Fruit fly (Drosophila melanogaster) whole organism, embryonic: ENCODE results near the gene CG31882.

Experiments used
- Atf6 ChIP-seq: fragments of 200-800 bp; sonication (Bioruptor generic); IDR thresholded peaks from 2 replicates; pipeline ENCODE4 v1.3.6; 2022; ENCODE audit warnings: missing biosample characterization, missing genetic modification characterization
- BtbVII ChIP-seq: fragments of 200-800 bp; sonication (Bioruptor generic); optimal IDR thresholded peaks from 3 replicates; lab custom pipeline; 2017; ENCODE audit warnings: missing biosample characterization, mild to moderate bottlenecking, missing genetic modification characterization
- C15 ChIP-seq: fragments of 200-800 bp; sonication (Bioruptor generic); IDR thresholded peaks from 3 replicates; pipeline ENCODE4 v1.3.6; 2022; ENCODE audit warnings: missing biosample characterization, missing genetic modification characterization
- CG10209 ChIP-seq: fragments of 200-800 bp; sonication (Bioruptor generic); optimal IDR thresholded peaks from 3 replicates; lab custom pipeline; 2017; ENCODE audit warnings: missing biosample characterization, mild to moderate bottlenecking, missing genetic modification characterization, missing genetic modification reagents
- CG10431 ChIP-seq: fragments of 200-800 bp; sonication (Bioruptor generic); optimal IDR thresholded peaks from 3 replicates; lab custom pipeline; 2018; ENCODE audit warnings: missing biosample characterization, mild to moderate bottlenecking, missing genetic modification characterization
- CG11398 ChIP-seq: fragments of 200-800 bp; sonication (Bioruptor generic); optimal IDR thresholded peaks from 2 replicates; lab custom pipeline; 2016; ENCODE audit warnings: missing biosample characterization, missing genetic modification characterization
- CG17361 ChIP-seq: fragments of 200-800 bp; sonication (Bioruptor generic); IDR thresholded peaks from 3 replicates; pipeline ENCODE4 v1.3.6; 2022; ENCODE audit warnings: missing biosample characterization, missing genetic modification characterization
- CG1792 ChIP-seq: fragments of 200-800 bp; sonication (Bioruptor generic); optimal IDR thresholded peaks from 2 replicates; lab custom pipeline; 2016; ENCODE audit warnings: missing biosample characterization, missing genetic modification characterization
- CG18011 ChIP-seq: fragments of 200-800 bp; sonication (Bioruptor generic); optimal IDR thresholded peaks from 2 replicates; lab custom pipeline; 2017; ENCODE audit warnings: missing biosample characterization, missing genetic modification characterization, mild to moderate bottlenecking, moderate library complexity, missing genotype
- CG2199 ChIP-seq: fragments of 200-800 bp; sonication (Bioruptor generic); IDR thresholded peaks from 3 replicates; pipeline ENCODE4 v1.3.6; 2022; ENCODE audit warnings: missing biosample characterization, missing genetic modification characterization
- CG3065 ChIP-seq: fragments of 200-800 bp; sonication (Bioruptor generic); optimal IDR thresholded peaks from 2 replicates; lab custom pipeline; 2016; ENCODE audit warnings: missing biosample characterization, missing genetic modification characterization
- CG4854 ChIP-seq: fragments of 200-800 bp; sonication (Bioruptor generic); optimal IDR thresholded peaks from 2 replicates; lab custom pipeline; 2016; ENCODE audit warnings: missing biosample characterization, missing genetic modification characterization, inconsistent platforms
- CG6689 ChIP-seq: fragments of 200-800 bp; sonication (Bioruptor generic); IDR thresholded peaks from 2 replicates; pipeline ENCODE4 v1.3.6; 2022; ENCODE audit warnings: missing biosample characterization, missing genetic modification characterization
- CG6854 ChIP-seq: fragments of 200-800 bp; sonication (Bioruptor generic); optimal IDR thresholded peaks from 3 replicates; lab custom pipeline; 2017; ENCODE audit warnings: missing biosample characterization, mild to moderate bottlenecking, missing genetic modification characterization
- CG7963 ChIP-seq: fragments of 200-800 bp; sonication (Bioruptor generic); IDR thresholded peaks from 3 replicates; pipeline ENCODE4 v1.3.6; 2022; ENCODE audit warnings: missing biosample characterization, missing genetic modification characterization; ENCODE audit not compliant: partially characterized antibody
- CG8089 ChIP-seq: fragments of 200-800 bp; sonication (Bioruptor generic); optimal IDR thresholded peaks from 3 replicates; lab custom pipeline; 2016; ENCODE audit warnings: missing biosample characterization, missing genetic modification characterization
- CG9215 ChIP-seq: fragments of 200-800 bp; sonication (Bioruptor generic); IDR thresholded peaks from 2 replicates; pipeline ENCODE4 v1.3.6; 2022; ENCODE audit warnings: missing biosample characterization, missing genetic modification characterization
- CG9797 ChIP-seq: fragments of 200-800 bp; sonication (Bioruptor generic); optimal IDR thresholded peaks from 3 replicates; lab custom pipeline; 2018; ENCODE audit warnings: missing biosample characterization, mild to moderate bottlenecking, missing genetic modification characterization
- CG9932 ChIP-seq: fragments of 200-800 bp; sonication (Bioruptor generic); IDR thresholded peaks from 2 replicates; pipeline ENCODE4 v1.3.6; 2022; ENCODE audit warnings: missing biosample characterization, missing genetic modification characterization
- CHES-1-like ChIP-seq: fragments of 200-800 bp; sonication (Bioruptor generic); optimal IDR thresholded peaks from 2 replicates; lab custom pipeline; 2016; ENCODE audit warnings: missing biosample characterization, missing genetic modification characterization
- CTCF ChIP-seq: fragments of 200-800 bp; sonication (Bioruptor generic); optimal IDR thresholded peaks from 2 replicates; lab custom pipeline; 2017; ENCODE audit warnings: missing biosample characterization, mild to moderate bottlenecking, missing genetic modification characterization, moderate library complexity
- Chrac-16 ChIP-seq: fragments of 200-800 bp; sonication (Bioruptor generic); optimal IDR thresholded peaks from 3 replicates; lab custom pipeline; 2016; ENCODE audit warnings: missing biosample characterization, missing genetic modification characterization
- Dp ChIP-seq: fragments of 200-800 bp; sonication (Bioruptor generic); optimal IDR thresholded peaks from 2 replicates; lab custom pipeline; 2018; ENCODE audit warnings: missing biosample characterization, mild to moderate bottlenecking, missing genetic modification characterization, moderate library complexity
- Fer1 ChIP-seq: fragments of 200-800 bp; sonication (Bioruptor generic); optimal IDR thresholded peaks from 2 replicates; lab custom pipeline; 2017; ENCODE audit warnings: missing biosample characterization, mild to moderate bottlenecking, missing genetic modification characterization
- Hr39 ChIP-seq: fragments of >200 bp; optimal IDR thresholded peaks from 2 replicates; lab custom pipeline; 2017
- MESR4 ChIP-seq: fragments of 200-800 bp; sonication (Bioruptor generic); optimal IDR thresholded peaks from 2 replicates; lab custom pipeline; 2018; ENCODE audit warnings: missing biosample characterization, mild to moderate bottlenecking, missing genetic modification characterization, moderate library complexity
- Mad ChIP-seq: fragments of 200-800 bp; sonication (Bioruptor generic); optimal IDR thresholded peaks from 2 replicates; lab custom pipeline; 2016; ENCODE audit warnings: missing biosample characterization, missing genetic modification characterization
- Nf-YC ChIP-seq: fragments of 200-800 bp; optimal IDR thresholded peaks from 3 replicates; lab custom pipeline; 2019; ENCODE audit warnings: missing biosample characterization, mild to moderate bottlenecking, missing genetic modification characterization, moderate library complexity
- Poxn ChIP-seq: fragments of 200-800 bp; sonication (Bioruptor generic); IDR thresholded peaks from 2 replicates; pipeline ENCODE4 v1.3.6; 2022; ENCODE audit warnings: missing biosample characterization, missing genetic modification characterization
- Sox102F ChIP-seq: fragments of 200-800 bp; sonication (Bioruptor generic); optimal IDR thresholded peaks from 2 replicates; lab custom pipeline; 2018; ENCODE audit warnings: missing biosample characterization, mild to moderate bottlenecking, missing genetic modification characterization, moderate library complexity
- TFAM ChIP-seq: fragments of 200-800 bp; sonication (Bioruptor generic); optimal IDR thresholded peaks from 2 replicates; lab custom pipeline; 2017; ENCODE audit warnings: missing biosample characterization, missing genetic modification characterization, inconsistent platforms
- Usf ChIP-seq: fragments of 200-800 bp; sonication (Bioruptor generic); optimal IDR thresholded peaks from 2 replicates; lab custom pipeline; 2017; ENCODE audit warnings: missing genotype, missing biosample characterization, missing genetic modification characterization
- ato ChIP-seq: fragments of 200-800 bp; sonication (Bioruptor generic); IDR thresholded peaks from 2 replicates; pipeline ENCODE4 v1.3.6; 2022; ENCODE audit warnings: missing biosample characterization, missing genetic modification characterization; ENCODE audit not compliant: partially characterized antibody
- btn ChIP-seq: fragments of 200-800 bp; sonication (Bioruptor generic); optimal IDR thresholded peaks from 2 replicates; lab custom pipeline; 2016; ENCODE audit warnings: missing biosample characterization, missing genetic modification characterization
- chn ChIP-seq: fragments of 200-800 bp; sonication (Bioruptor generic); optimal IDR thresholded peaks from 2 replicates; lab custom pipeline; 2016; ENCODE audit warnings: missing biosample characterization, missing genetic modification characterization
- dysf ChIP-seq: fragments of 200-800 bp; sonication (Bioruptor generic); IDR thresholded peaks from 3 replicates; pipeline ENCODE4 v1.3.6; 2022; ENCODE audit warnings: missing biosample characterization, missing genetic modification characterization
- ewg ChIP-seq: fragments of 200-800 bp; sonication (Bioruptor generic); optimal IDR thresholded peaks from 3 replicates; lab custom pipeline; 2017; ENCODE audit warnings: mild to moderate bottlenecking, missing biosample characterization, missing genetic modification reagents, missing genetic modification characterization
- exex ChIP-seq: fragments of 200-800 bp; sonication (Bioruptor generic); optimal IDR thresholded peaks from 4 replicates; lab custom pipeline; 2018; ENCODE audit warnings: missing biosample characterization, mild to moderate bottlenecking, missing genetic modification characterization, moderate library complexity
- ftz-f1 ChIP-seq: fragments of 200-800 bp; sonication (Bioruptor generic); optimal IDR thresholded peaks from 2 replicates; lab custom pipeline; 2016; ENCODE audit warnings: missing biosample characterization, missing genetic modification characterization
- gcm2 ChIP-seq: fragments of 200-800 bp; sonication (Bioruptor generic); optimal IDR thresholded peaks from 2 replicates; lab custom pipeline; 2016; ENCODE audit warnings: missing biosample characterization, missing genetic modification characterization
- ind ChIP-seq: fragments of 200-800 bp; sonication (Bioruptor generic); optimal IDR thresholded peaks from 3 replicates; lab custom pipeline; 2016; ENCODE audit warnings: missing biosample characterization, missing genetic modification characterization
- kni ChIP-seq: fragments of 200-800 bp; sonication (Bioruptor generic); optimal IDR thresholded peaks from 3 replicates; lab custom pipeline; 2017; ENCODE audit warnings: mild to moderate bottlenecking, missing biosample characterization, missing genetic modification reagents, missing genetic modification characterization
- lab ChIP-seq: fragments of 200-800 bp; sonication (Bioruptor generic); optimal IDR thresholded peaks from 3 replicates; lab custom pipeline; 2017; ENCODE audit warnings: missing biosample characterization, missing genetic modification characterization, mild to moderate bottlenecking, moderate library complexity, missing genetic modification reagents
- lola ChIP-seq, 3 experiments: fragments of >200 bp in 2 of 3; fragments of 200-800 bp in 1 of 3; sonication (Bioruptor generic) in 1 of 3; optimal IDR thresholded peaks; 2 replicates each; lab custom pipeline; 2017 to 2019; ENCODE audit warnings: missing biosample characterization in 3 of 3, missing genetic modification characterization in 3 of 3, mild to moderate bottlenecking in 1 of 3, moderate library complexity in 1 of 3
- oc ChIP-seq: fragments of 200-800 bp; sonication (Bioruptor generic); optimal IDR thresholded peaks from 2 replicates; lab custom pipeline; 2018; ENCODE audit warnings: missing biosample characterization, mild to moderate bottlenecking, missing genetic modification characterization, moderate library complexity
- shn ChIP-seq: fragments of 200-800 bp; sonication (Bioruptor generic); optimal IDR thresholded peaks from 3 replicates; lab custom pipeline; 2016; ENCODE audit warnings: missing biosample characterization, missing genetic modification characterization
- tgo ChIP-seq: fragments of 200-800 bp; sonication (Bioruptor generic); IDR thresholded peaks from 3 replicates; pipeline ENCODE4 v1.3.6; 2022; ENCODE audit warnings: missing biosample characterization, missing genetic modification characterization
- tll ChIP-seq, 2 experiments: fragments of 200-800 bp in 1 of 2; fragments of >200 bp in 1 of 2; sonication (Bioruptor generic) in 1 of 2; optimal IDR thresholded peaks; 2 replicates each; lab custom pipeline; 2017 to 2019; ENCODE audit warnings: missing biosample characterization in 2 of 2, missing genetic modification characterization in 2 of 2, mild to moderate bottlenecking in 1 of 2, moderate library complexity in 1 of 2
- tup ChIP-seq: fragments of 200-800 bp; sonication (Bioruptor generic); optimal IDR thresholded peaks from 2 replicates; lab custom pipeline; 2016; ENCODE audit warnings: missing biosample characterization, mild to moderate bottlenecking, missing genetic modification characterization, moderate library complexity
- twi ChIP-seq: fragments of 200-800 bp; optimal IDR thresholded peaks from 2 replicates; lab custom pipeline; 2019; ENCODE audit warnings: missing biosample characterization, mild to moderate bottlenecking, missing genetic modification characterization, moderate library complexity
- tx ChIP-seq: fragments of 200-800 bp; sonication (Bioruptor generic); optimal IDR thresholded peaks from 2 replicates; lab custom pipeline; 2016; ENCODE audit warnings: missing biosample characterization, missing genetic modification characterization
- vvl ChIP-seq: fragments of 200-800 bp; sonication (Bioruptor generic); IDR thresholded peaks from 2 replicates; pipeline ENCODE4 v1.3.6; 2022; ENCODE audit warnings: missing biosample characterization, missing genetic modification characterization

The CG31882 gene

DNA sequence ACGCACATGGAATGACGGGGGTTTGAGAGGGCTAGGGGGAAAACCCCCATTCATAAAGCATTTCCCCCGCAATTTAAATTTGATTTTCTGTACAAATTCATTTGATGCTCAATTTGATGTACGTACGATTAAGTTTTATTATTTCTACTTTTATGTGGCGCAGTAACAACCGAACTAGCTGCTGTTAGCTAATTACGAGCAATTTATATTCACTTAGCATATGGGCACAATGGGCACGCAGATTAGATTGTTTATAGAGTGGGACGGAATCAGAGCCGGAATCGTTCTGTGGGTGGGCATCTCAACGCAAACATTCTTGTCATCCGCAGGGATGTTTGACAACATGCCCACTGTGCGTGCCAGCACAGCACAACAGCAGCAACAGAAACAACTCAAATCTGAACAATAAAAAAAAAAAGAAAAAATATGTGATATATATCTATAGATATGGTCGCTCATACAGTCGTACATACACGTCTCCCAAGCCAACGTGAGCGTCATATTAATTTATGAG, 45.9 kb upstream of the CG31882 start (continued):
- no peak for TF ChIP-seq MESR4 (GFP tag; lab: Kevin White, UChicago)
- TF ChIP-seq tgo (GFP tag; lab: Robert Waterston, UW): no peak
- TF ChIP-seq twi (tag; lab: Kevin White, UChicago): no peak
- TF ChIP-seq CG9215 (GFP tag; lab: Robert Waterston, UW): no peak
- no peak for TF ChIP-seq CG3065 (GFP tag; lab: Kevin White, UChicago)
- TF ChIP-seq Sox102F: no peak
- no peak for TF ChIP-seq Usf (GFP tag; lab: Kevin White, UChicago)
- no peak for TF ChIP-seq Chrac-16
- no peak for TF ChIP-seq Fer1 (GFP tag; lab: Kevin White, UChicago)
- peak; percentile 44 for TF ChIP-seq lab (GFP tag; lab: Kevin White, UChicago)
- no peak for TF ChIP-seq kni (GFP tag; lab: Kevin White, UChicago)
- TF ChIP-seq Atf6 (GFP tag; lab: Robert Waterston, UW): no peak
- no peak for TF ChIP-seq Hr39 (lab: Kevin White, UChicago)
- TF ChIP-seq CG6854: no peak
- TF ChIP-seq CTCF (GFP tag; lab: Kevin White, UChicago): no peak
- no peak for TF ChIP-seq ind (GFP tag; lab: Kevin White, UChicago)
- no peak for TF ChIP-seq CG2199
- no peak for TF ChIP-seq CG9932 (GFP tag; lab: Robert Waterston, UW)
- no peak for TF ChIP-seq CG1792 (GFP tag; lab: Kevin White, UChicago)
- TF ChIP-seq Dp (GFP tag; lab: Kevin White, UChicago): no peak
- no peak for TF ChIP-seq CG10209 (GFP tag; lab: Kevin White, UChicago)
- TF ChIP-seq lola (GFP tag; optimal IDR thresholded peaks at IDR 0.05; lab: Kevin White, UChicago): no peak
- TF ChIP-seq CG7963 (GFP tag; lab: Robert Waterston, UW): no peak
- no peak for TF ChIP-seq oc
- TF ChIP-seq Mad (GFP tag; lab: Kevin White, UChicago): no peak
- no peak for TF ChIP-seq CG17361 (GFP tag; lab: Robert Waterston, UW)
- TF ChIP-seq Poxn: no peak
- no peak for TF ChIP-seq ewg
- TF ChIP-seq dysf (GFP tag; lab: Robert Waterston, UW): 0 out of 3 replicates have a peak, but pooled peaks have one; percentile 21
- no peak for TF ChIP-seq CG18011 (GFP tag; lab: Kevin White, UChicago)
- TF ChIP-seq Nf-YC (tag; lab: Kevin White, UChicago): peak; percentile 9
- no peak for TF ChIP-seq CHES-1-like
- TF ChIP-seq gcm2 (GFP tag; lab: Kevin White, UChicago): no peak
- peak; percentile 37 for TF ChIP-seq exex (tag; lab: Kevin White, UChicago)
- peak; percentile 16 for TF ChIP-seq BtbVII (GFP tag; lab: Kevin White, UChicago)
- no peak for TF ChIP-seq tup (GFP tag; lab: Kevin White, UChicago)
- TF ChIP-seq btn: no peak
- no peak for TF ChIP-seq shn (GFP tag; lab: Kevin White, UChicago)
- TF ChIP-seq CG8089: no peak
- TF ChIP-seq CG11398 (GFP tag; lab: Kevin White, UChicago): no peak
- TF ChIP-seq CG9797: no peak
- no peak for TF ChIP-seq CG4854
- TF ChIP-seq ato (GFP tag; lab: Robert Waterston, UW): no peak
- TF ChIP-seq tx: no peak
- no peak for TF ChIP-seq CG10431
- no peak for TF ChIP-seq ftz-f1 (GFP tag; lab: Kevin White, UChicago)
- TF ChIP-seq chn (GFP tag; lab: Kevin White, UChicago): no peak
- TF ChIP-seq tll (GFP tag; optimal IDR thresholded peaks at IDR 0.05; lab: Kevin White, UChicago): no peak
- no peak for TF ChIP-seq C15
- TF ChIP-seq vvl: 0 out of 2 replicates have a peak, but pooled peaks have one; percentile 39
- TF ChIP-seq CG6689 (GFP tag; lab: Robert Waterston, UW): no peak
- TF ChIP-seq TFAM (GFP tag; lab: Kevin White, UChicago): no peak
